Worm (Caenorhabditis elegans) whole organism, young adult: ENCODE measurements around the gene math-42.

Experiments
- B0261.1 ChIP-seq: sonication (generic microtip); optimal IDR thresholded peaks from 2 replicates; lab custom pipeline; 2016; ENCODE audit warnings: mild to moderate bottlenecking, missing genetic modification characterization, moderate library complexity, missing compliant biosample characterization
- K11D2.4 ChIP-seq: fragments of 200-800 bp; sonication (Bioruptor generic); IDR thresholded peaks from 2 replicates; pipeline ENCODE4 v1.3.6; 2022; ENCODE audit warnings: missing genetic modification reagents, missing genetic modification characterization, missing compliant biosample characterization
- ama-1 ChIP-seq, 3 experiments: fragments of 150-350 bp in 1 of 3; sonication (generic microtip) in 2 of 3; optimal IDR thresholded peaks; 2 replicates each; lab custom pipeline; 2014 to 2018; ENCODE audit warnings: missing biosample characterization in 2 of 3, missing genetic modification characterization in 2 of 3, missing genetic modification reagents in 2 of 3
- athp-1 ChIP-seq: sonication (generic microtip); optimal IDR thresholded peaks from 2 replicates; lab custom pipeline; 2017; ENCODE audit warnings: mild to moderate bottlenecking, missing genetic modification characterization, missing compliant biosample characterization
- bed-1 ChIP-seq: fragments of 200-800 bp; sonication (Bioruptor generic); IDR thresholded peaks from 2 replicates; pipeline ENCODE4 v1.3.6; 2022; ENCODE audit warnings: missing genetic modification reagents, missing genetic modification characterization, missing compliant biosample characterization
- ccch-3 ChIP-seq: fragments of 200-800 bp; sonication (Bioruptor generic); optimal IDR thresholded peaks from 2 replicates; lab custom pipeline; 2018; ENCODE audit warnings: mild to moderate bottlenecking, missing genetic modification characterization, missing compliant biosample characterization
- ceh-27 ChIP-seq: fragments of 200-800 bp; sonication (Bioruptor generic); optimal IDR thresholded peaks from 2 replicates; lab custom pipeline; 2018; ENCODE audit warnings: mild to moderate bottlenecking, missing genetic modification characterization, moderate library complexity, missing compliant biosample characterization
- dox-1 ChIP-seq: fragments of 200-800 bp; sonication (Bioruptor generic); IDR thresholded peaks from 2 replicates; pipeline ENCODE4 v1.3.6; 2022; ENCODE audit warnings: missing genetic modification reagents, missing genetic modification characterization, missing compliant biosample characterization
- dpff-1 ChIP-seq: sonication (generic microtip); optimal IDR thresholded peaks from 2 replicates; lab custom pipeline; 2017; ENCODE audit warnings: mild to moderate bottlenecking, missing genetic modification characterization, missing compliant biosample characterization
- egl-18 ChIP-seq: fragments of 200-800 bp; sonication (Bioruptor generic); IDR thresholded peaks from 2 replicates; pipeline ENCODE4 v1.3.6; 2022; ENCODE audit warnings: missing genetic modification reagents, missing genetic modification characterization, missing compliant biosample characterization
- egrh-3 ChIP-seq: fragments of 200-800 bp; sonication (Bioruptor generic); IDR thresholded peaks from 2 replicates; pipeline ENCODE4 v1.3.6; 2022; ENCODE audit warnings: missing genetic modification reagents, missing genetic modification characterization, missing compliant biosample characterization
- rpc-1 ChIP-seq, 2 experiments: fragments of 150-350 bp in 1 of 2; sonication (generic microtip) in 1 of 2; optimal IDR thresholded peaks; 2 replicates each; lab custom pipeline; 2014 to 2018; ENCODE audit warnings: missing biosample characterization in 1 of 2, missing genetic modification characterization in 1 of 2, missing genetic modification reagents in 1 of 2, missing genotype in 1 of 2
- snpc-4 ChIP-seq, 5 experiments: fragments of 150-350 bp in 1 of 5; sonication (generic microtip) in 4 of 5; optimal IDR thresholded peaks; 2 replicates each; lab custom pipeline; 2014 to 2018; ENCODE audit warnings: missing genetic modification characterization in 5 of 5, missing biosample characterization in 3 of 5, antibody characterized with exemption in 2 of 5, mild to moderate bottlenecking in 2 of 5, missing compliant biosample characterization in 2 of 5, missing genotype in 2 of 5, moderate library complexity in 2 of 5, missing genetic modification reagents in 1 of 5
- ztf-25 ChIP-seq: fragments of 200-800 bp; sonication (Bioruptor generic); IDR thresholded peaks from 2 replicates; pipeline ENCODE4 v1.3.6; 2022; ENCODE audit warnings: missing genetic modification reagents, missing genetic modification characterization, missing compliant biosample characterization

ce11 chrII:2112948-2113347 lies 13.2 kb downstream of the math-42 start, which contains the start of gene R52.6:
- TF ChIP-seq dpff-1 (tag; lab: Kevin White, UChicago) = no peak
- no peak for TF ChIP-seq B0261.1 (tag; lab: Kevin White, UChicago)
- no peak for TF ChIP-seq ama-1 (optimal IDR thresholded peaks at IDR 0.05; lab: Kevin White, UChicago)
- TF ChIP-seq ama-1 (GFP tag; optimal IDR thresholded peaks at IDR 0.05; lab: Kevin White, UChicago) = no peak
- no peak for TF ChIP-seq rpc-1 (optimal IDR thresholded peaks at IDR 0.05; lab: Kevin White, UChicago)
- TF ChIP-seq rpc-1 (tag; optimal IDR thresholded peaks at IDR 0.05; lab: Kevin White, UChicago) = no peak
- TF ChIP-seq athp-1 (tag; lab: Kevin White, UChicago) = no peak
- TF ChIP-seq bed-1 (GFP tag; lab: Robert Waterston, UW) = no peak
- TF ChIP-seq ccch-3 (GFP tag; lab: Kevin White, UChicago) = no peak
- no peak for TF ChIP-seq dox-1 (GFP tag; lab: Robert Waterston, UW)
- TF ChIP-seq egrh-3 (GFP tag; lab: Robert Waterston, UW) = no peak
- TF ChIP-seq ztf-25 = no peak
- no peak for TF ChIP-seq egl-18 (GFP tag; lab: Robert Waterston, UW)
- TF ChIP-seq ceh-27 (GFP tag; lab: Kevin White, UChicago) = no peak
- no peak for TF ChIP-seq snpc-4 (GFP tag; optimal IDR thresholded peaks at IDR 0.05; lab: Kevin White, UChicago)
- no peak for TF ChIP-seq snpc-4 (tag; optimal IDR thresholded peaks at IDR 0.05; lab: Kevin White, UChicago)
- TF ChIP-seq K11D2.4 (GFP tag; lab: Robert Waterston, UW) = no peak
